Fruit fly (Drosophila melanogaster): ENCODE measurements around the gene CG32109.

- TF ChIP-seq usp (GFP tag; optimal IDR thresholded peaks at IDR 0.05), result no peak
- TF ChIP-seq CG8478 (optimal IDR thresholded peaks at IDR 0.05), result no peak
These were observed 47.6 kb upstream of the CG32109 start for dm6 chr3L:12697531-12697930.
